Worm (Caenorhabditis elegans) whole organism, L1 larva: ENCODE results near the gene C39B10.5.

Source experiments
- C04F5.9 ChIP-seq: sonication (generic microtip); optimal IDR thresholded peaks from 2 replicates; lab custom pipeline; 2016; ENCODE audit warnings: missing genetic modification characterization, missing compliant biosample characterization
- C34B4.2 ChIP-seq: sonication (generic microtip); optimal IDR thresholded peaks from 2 replicates; lab custom pipeline; 2017; ENCODE audit warnings: mild to moderate bottlenecking, missing genetic modification characterization, missing compliant biosample characterization
- Y116A8C.19 ChIP-seq: sonication (generic microtip); optimal IDR thresholded peaks from 2 replicates; lab custom pipeline; 2016; ENCODE audit warnings: missing compliant biosample characterization, missing genetic modification characterization, borderline replicate concordance
- aly-2 ChIP-seq: fragments of 150-350 bp; optimal IDR thresholded peaks from 2 replicates; lab custom pipeline; 2014; ENCODE audit warnings: missing biosample characterization, missing genetic modification characterization
- blmp-1 ChIP-seq: fragments of 150-350 bp; optimal IDR thresholded peaks from 2 replicates; lab custom pipeline; 2014; ENCODE audit warnings: missing biosample characterization, missing genetic modification characterization
- ceh-8 ChIP-seq: fragments of 200-800 bp; sonication (Bioruptor generic); optimal IDR thresholded peaks from 2 replicates; lab custom pipeline; 2018; ENCODE audit warnings: mild to moderate bottlenecking, missing genetic modification characterization, moderate library complexity, missing compliant biosample characterization
- ceh-90 ChIP-seq: sonication (generic microtip); optimal IDR thresholded peaks from 2 replicates; lab custom pipeline; 2016; ENCODE audit warnings: missing genetic modification characterization, missing compliant biosample characterization
- efl-1 ChIP-seq, 4 experiments: fragments of 150-350 bp; optimal IDR thresholded peaks in 3 of 4; peaks in 1 of 4; 1 replicate in 1 of 4; 2 replicates in 3 of 4; lab custom pipeline; 2014; ENCODE audit warnings: missing biosample characterization in 2 of 4, missing genetic modification characterization in 2 of 4, missing genetic modification reagents in 2 of 4
- elt-2 ChIP-seq: sonication (generic microtip); optimal IDR thresholded peaks from 2 replicates; lab custom pipeline; 2016; ENCODE audit warnings: missing genetic modification characterization, mild to moderate bottlenecking, inconsistent platforms, missing compliant biosample characterization, missing genetic modification reagents
- elt-3 ChIP-seq, 6 experiments: fragments of 150-350 bp in 1 of 6; sonication (generic microtip); optimal IDR thresholded peaks; 2 replicates each; lab custom pipeline; 2017 to 2018; ENCODE audit warnings: missing biosample characterization in 6 of 6, missing genetic modification characterization in 6 of 6, inconsistent platforms in 1 of 6
- fkh-10 ChIP-seq: sonication (generic microtip); optimal IDR thresholded peaks from 2 replicates; lab custom pipeline; 2017; ENCODE audit warnings: missing biosample characterization, missing genetic modification reagents, missing genetic modification characterization
- hlh-4 ChIP-seq: sonication (generic microtip); optimal IDR thresholded peaks from 2 replicates; lab custom pipeline; 2016; ENCODE audit warnings: mild to moderate bottlenecking, missing genetic modification characterization, missing compliant biosample characterization
- hpl-2 ChIP-seq: fragments of 150-350 bp; optimal IDR thresholded peaks from 2 replicates; lab custom pipeline; 2014; ENCODE audit warnings: missing biosample characterization, missing genetic modification reagents, missing genetic modification characterization
- lin-14 ChIP-seq: fragments of 200-800 bp; sonication (Bioruptor generic); optimal IDR thresholded peaks from 2 replicates; lab custom pipeline; 2018; ENCODE audit warnings: mild to moderate bottlenecking, missing genetic modification characterization, moderate library complexity, missing compliant biosample characterization
- mep-1 ChIP-seq: fragments of 150-350 bp; optimal IDR thresholded peaks from 2 replicates; lab custom pipeline; 2014; ENCODE audit warnings: missing biosample characterization, missing genetic modification characterization
- nhr-20 ChIP-seq: sonication (generic microtip); optimal IDR thresholded peaks from 2 replicates; lab custom pipeline; 2016; ENCODE audit warnings: mild to moderate bottlenecking, missing genetic modification characterization, missing compliant biosample characterization
- nhr-237 ChIP-seq: fragments of 150-350 bp; optimal IDR thresholded peaks from 2 replicates; lab custom pipeline; 2014; ENCODE audit warnings: missing biosample characterization, missing genetic modification characterization
- nhr-71 ChIP-seq: sonication (generic microtip); optimal IDR thresholded peaks from 2 replicates; lab custom pipeline; 2016; ENCODE audit warnings: mild to moderate bottlenecking, missing genetic modification characterization, moderate library complexity, missing compliant biosample characterization
- nhr-76 ChIP-seq: sonication (generic microtip); optimal IDR thresholded peaks from 2 replicates; lab custom pipeline; 2017; ENCODE audit warnings: missing biosample characterization, missing genetic modification characterization
- nhr-85 ChIP-seq: sonication (generic microtip); peaks from one replicate; lab custom pipeline; 2016; ENCODE audit warnings: missing genetic modification characterization, inconsistent platforms, missing compliant biosample characterization
- nhr-90 ChIP-seq: sonication (generic microtip); optimal IDR thresholded peaks from 2 replicates; lab custom pipeline; 2016; ENCODE audit warnings: mild to moderate bottlenecking, missing genetic modification characterization, missing compliant biosample characterization; ENCODE audit not compliant: poor library complexity
- snpc-4 ChIP-seq: fragments of 150-350 bp; optimal IDR thresholded peaks from 2 replicates; lab custom pipeline; 2014; ENCODE audit warnings: missing biosample characterization, missing genetic modification characterization
- snu-23 ChIP-seq: sonication (generic microtip); optimal IDR thresholded peaks from 2 replicates; lab custom pipeline; 2016; ENCODE audit warnings: missing genetic modification characterization, missing compliant biosample characterization
- sox-4 ChIP-seq: sonication (generic microtip); optimal IDR thresholded peaks from 2 replicates; lab custom pipeline; 2016; ENCODE audit warnings: missing genetic modification characterization, missing compliant biosample characterization
- sptf-1 ChIP-seq: fragments of 150-350 bp; optimal IDR thresholded peaks from 2 replicates; lab custom pipeline; 2014; ENCODE audit warnings: missing biosample characterization, missing genetic modification characterization
- sup-37 ChIP-seq: fragments of 200-800 bp; sonication (Bioruptor generic); optimal IDR thresholded peaks from 2 replicates; lab custom pipeline; 2018; ENCODE audit warnings: mild to moderate bottlenecking, missing genetic modification characterization, missing compliant biosample characterization
- unc-130 ChIP-seq: fragments of 150-350 bp; optimal IDR thresholded peaks from 2 replicates; lab custom pipeline; 2017; ENCODE audit warnings: missing biosample characterization, missing genetic modification characterization, inconsistent platforms
- unc-86 ChIP-seq: sonication (generic microtip); optimal IDR thresholded peaks from 2 replicates; lab custom pipeline; 2016; ENCODE audit warnings: missing genetic modification characterization, missing compliant biosample characterization
- unc-98 ChIP-seq: fragments of 200-800 bp; sonication (Bioruptor generic); IDR thresholded peaks from 2 replicates; pipeline ENCODE4 v1.3.6; 2022; ENCODE audit warnings: missing genetic modification characterization, missing compliant biosample characterization

C39B10.5 gene

DNA sequence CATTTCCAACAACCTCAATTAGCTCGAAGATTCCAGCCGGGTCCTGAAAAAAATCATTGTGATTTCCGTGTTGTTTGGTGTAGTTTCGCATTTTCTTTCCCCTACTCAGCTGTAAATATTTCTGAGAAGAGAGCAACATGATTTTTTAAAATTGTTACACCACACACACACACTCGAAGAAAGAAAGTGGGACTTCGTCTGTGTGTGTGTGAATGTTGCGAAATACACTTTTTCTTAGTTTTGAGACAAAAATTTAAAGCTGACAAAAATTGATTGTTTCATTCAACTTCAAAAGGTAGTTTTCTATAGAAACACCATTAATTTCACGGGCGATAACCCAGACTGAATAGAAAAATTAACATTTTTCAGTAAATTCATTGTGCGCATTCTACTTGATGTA, 19.0 kb upstream of the C39B10.5 start:
- no peak for TF ChIP-seq efl-1 (optimal IDR thresholded peaks at IDR 0.05; lab: Kevin White, UChicago)
- peak in 1 of 2 experiments; percentile 38 for TF ChIP-seq efl-1 (GFP tag; optimal IDR thresholded peaks at IDR 0.05 in 1 of 2; lab: Kevin White, UChicago)
- peak; percentile 5 for TF ChIP-seq lin-14
- TF ChIP-seq nhr-85 (tag; lab: Kevin White, UChicago) = peak; percentile 49
- TF ChIP-seq snpc-4 = no peak
- no peak for TF ChIP-seq aly-2 (tag; lab: Kevin White, UChicago)

DNA sequence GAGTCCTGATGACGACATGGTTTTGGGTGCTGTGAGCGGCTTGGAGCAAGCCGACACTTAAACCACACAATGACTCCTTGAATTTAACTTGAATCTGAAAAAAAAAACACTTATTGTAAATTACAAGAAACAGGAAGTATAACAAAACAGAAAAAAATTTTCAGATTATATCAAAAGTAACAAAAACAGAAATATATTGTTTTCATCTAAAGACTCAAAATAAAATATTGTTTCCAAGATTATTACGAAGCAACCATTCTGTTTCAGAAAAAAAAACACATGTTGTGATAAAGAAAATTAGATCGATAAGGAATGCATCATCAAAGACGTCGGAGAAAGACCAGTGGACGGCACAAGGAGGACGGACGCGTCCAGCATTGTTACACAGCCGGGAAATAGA, 18.6 kb upstream of the C39B10.5 start, which contains the start of gene mig-15:
mig-15 (minus strand) TSS at position 101 of the 400 bp plus-strand sequence.
- TF ChIP-seq sup-37 (GFP tag; lab: Kevin White, UChicago) (no peak), nhr-71 (no peak), ceh-8 (GFP tag; lab: Kevin White, UChicago) (no peak), mep-1 (tag; lab: Kevin White, UChicago) (no peak), C04F5.9 (tag; lab: Kevin White, UChicago) (no peak)

DNA sequence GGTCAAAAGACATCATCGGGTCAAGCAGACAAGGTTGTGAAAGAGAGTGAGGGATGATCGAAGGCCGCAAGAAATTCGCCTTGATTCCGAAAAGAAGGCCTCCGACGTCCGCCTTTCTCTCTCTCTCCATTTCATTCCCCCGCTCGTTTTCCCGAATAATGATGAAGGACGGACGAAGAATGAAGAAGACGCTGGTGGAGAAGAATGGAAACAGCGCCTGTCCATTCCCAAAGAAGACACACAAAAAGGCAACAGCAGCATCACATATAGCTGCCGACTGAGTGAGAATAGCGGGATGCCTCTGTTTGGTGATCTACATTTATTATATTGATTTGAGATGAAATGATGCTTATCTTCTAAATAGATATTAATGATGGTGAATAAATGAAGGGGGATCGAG, 17.9 kb upstream of the C39B10.5 start:
- TF ChIP-seq blmp-1 (tag; lab: Kevin White, UChicago) = peak; percentile 93
- TF ChIP-seq snu-23 (GFP tag; lab: Kevin White, UChicago) = peak; percentile 24
- TF ChIP-seq nhr-85 (tag; lab: Kevin White, UChicago) = peak; percentile 35
- TF ChIP-seq ceh-90 (tag; lab: Kevin White, UChicago) = no peak
- TF ChIP-seq efl-1 (optimal IDR thresholded peaks at IDR 0.05; lab: Kevin White, UChicago) = no peak
- TF ChIP-seq efl-1 (GFP tag; optimal IDR thresholded peaks at IDR 0.05 in 1 of 2; lab: Kevin White, UChicago) = no peak
- TF ChIP-seq mep-1 (tag; lab: Kevin White, UChicago) = peak; percentile 45
- TF ChIP-seq lin-14 = peak; percentile 66
- no peak for TF ChIP-seq nhr-76
- TF ChIP-seq elt-3 (tag; optimal IDR thresholded peaks at IDR 0.05; lab: Kevin White, UChicago) = peak in 1 of 6 experiments; percentile 35

DNA sequence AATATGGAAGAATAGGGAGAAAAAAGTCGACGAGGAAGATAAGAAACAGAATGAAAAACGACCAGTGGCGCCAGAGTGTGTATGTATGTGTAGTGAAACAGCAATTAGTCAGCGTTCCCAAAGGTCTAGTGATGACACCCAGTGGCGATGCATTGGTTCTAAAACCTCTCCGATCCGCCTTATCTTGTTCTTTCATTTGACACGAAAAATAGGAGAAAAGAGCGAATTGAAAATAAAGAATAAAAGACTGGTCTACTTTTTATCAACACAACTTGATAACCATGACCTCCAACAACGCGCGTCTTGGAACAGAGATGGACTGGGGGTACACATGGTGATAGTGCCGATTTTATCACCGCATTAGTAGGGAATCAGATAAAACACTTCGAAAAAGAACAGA, 16.3 kb upstream of the C39B10.5 start:
- peak; percentile 60 for TF ChIP-seq lin-14
- peak; percentile 18 for TF ChIP-seq nhr-20
- TF ChIP-seq sptf-1 (tag; lab: Kevin White, UChicago) = no peak
- peak; percentile 11 for TF ChIP-seq unc-130
- TF ChIP-seq snpc-4 = no peak
- TF ChIP-seq nhr-90 (tag; lab: Kevin White, UChicago) = peak; percentile 10
- peak; percentile 82 for TF ChIP-seq elt-2 (tag; lab: Kevin White, UChicago)
- peak in 4 of 6 experiments; percentile 32 to 90 (median 71) for TF ChIP-seq elt-3 (tag; optimal IDR thresholded peaks at IDR 0.05; lab: Kevin White, UChicago)
- TF ChIP-seq sox-4 (tag; lab: Kevin White, UChicago) = no peak
- TF ChIP-seq blmp-1 (tag; lab: Kevin White, UChicago) = peak; percentile 85

DNA sequence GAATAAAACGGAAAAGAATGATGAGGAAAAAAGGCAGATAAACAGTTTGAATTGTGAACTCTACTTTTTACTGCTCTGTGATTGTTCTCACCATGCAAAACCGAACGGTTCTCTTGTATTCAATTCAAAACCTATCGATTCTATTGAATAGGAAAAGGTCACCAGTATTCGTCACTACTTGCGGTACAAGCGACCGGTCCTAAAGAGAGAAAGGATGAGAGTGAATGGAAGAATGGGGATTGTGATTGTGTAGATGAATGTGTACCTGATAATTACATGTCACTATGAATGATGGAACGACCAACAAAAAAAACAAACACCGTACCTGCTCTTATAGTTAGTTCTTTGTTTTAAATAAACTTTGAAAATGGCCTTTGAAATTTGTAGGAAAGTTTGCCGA, 14.4 kb upstream of the C39B10.5 start:
- TF ChIP-seq blmp-1 (tag; lab: Kevin White, UChicago) = peak; percentile 91
- no peak for TF ChIP-seq efl-1 (optimal IDR thresholded peaks at IDR 0.05; lab: Kevin White, UChicago)
- peak in 1 of 2 experiments; percentile 43 for TF ChIP-seq efl-1 (GFP tag; optimal IDR thresholded peaks at IDR 0.05 in 1 of 2; lab: Kevin White, UChicago)
- no peak for TF ChIP-seq Y116A8C.19

DNA sequence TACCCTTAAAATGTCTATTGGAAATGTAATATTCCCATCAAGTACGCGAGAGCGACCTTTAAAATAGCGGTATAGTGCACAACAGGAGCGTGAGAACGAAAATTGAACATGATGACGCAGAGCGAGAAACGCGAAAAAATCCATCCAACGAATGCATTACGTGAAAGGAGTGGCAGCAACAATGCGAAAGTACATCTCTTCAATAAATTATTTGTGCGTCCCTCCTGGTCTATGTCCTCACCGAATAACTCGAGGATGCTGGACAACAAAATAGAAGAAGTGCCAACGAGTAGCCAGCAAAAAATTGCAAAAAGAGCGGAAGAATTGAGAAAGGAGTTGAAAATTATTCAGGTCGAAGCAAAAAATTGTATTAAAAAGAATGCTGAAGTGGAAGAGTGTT, 13.3 kb upstream of the C39B10.5 start:
- no peak for TF ChIP-seq C34B4.2 (tag; lab: Kevin White, UChicago)
- peak; percentile 30 for TF ChIP-seq unc-86 (tag; lab: Kevin White, UChicago)
- no peak for TF ChIP-seq aly-2 (tag; lab: Kevin White, UChicago)
- TF ChIP-seq blmp-1 (tag; lab: Kevin White, UChicago) = peak; percentile 35
- TF ChIP-seq lin-14 = peak; percentile 57
- no peak for TF ChIP-seq elt-2 (tag; lab: Kevin White, UChicago)
- TF ChIP-seq nhr-20 = no peak
- TF ChIP-seq nhr-85 (tag; lab: Kevin White, UChicago) = peak; percentile 52
- TF ChIP-seq fkh-10 (GFP tag; lab: Kevin White, UChicago) = peak; percentile 9
- TF ChIP-seq hlh-4 (tag; lab: Kevin White, UChicago) = no peak
- TF ChIP-seq unc-98 (GFP tag; lab: Robert Waterston, UW) = no peak
- TF ChIP-seq hpl-2 (GFP tag; lab: Kevin White, UChicago) = no peak
- TF ChIP-seq nhr-237 (tag; lab: Kevin White, UChicago) = no peak
